Worm (Caenorhabditis elegans): ENCODE data around the gene C10G8.4.

- TF ChIP-seq snpc-4 (tag; optimal IDR thresholded peaks at IDR 0.05) (no peak), unc-62 (GFP tag; optimal IDR thresholded peaks at IDR 0.05) (no peak), unc-30 (tag; optimal IDR thresholded peaks at IDR 0.05) (no peak), mdl-1 (tag; optimal IDR thresholded peaks at IDR 0.05) (no peak), ztf-11 (tag; optimal IDR thresholded peaks at IDR 0.05) (no peak), fkh-4 (tag; optimal IDR thresholded peaks at IDR 0.05; ENCODE audit: borderline replicate concordance) (no peak), nhr-11 (tag; optimal IDR thresholded peaks at IDR 0.05) (no peak), nhr-76 (tag; optimal IDR thresholded peaks at IDR 0.05) (no peak), nhr-237 (tag; optimal IDR thresholded peaks at IDR 0.05) (no peak), efl-3 (GFP tag; optimal IDR thresholded peaks at IDR 0.05) (no peak)
Observed at ce11 chrV:5311635-5312034, at the start of gene C10G8.4.

All from whole organism, L1 larva.